Worm (Caenorhabditis elegans) whole organism, L4 larva: ENCODE measurements around the gene F23H12.7.

ENCODE experiments used
- D1046.2 ChIP-seq: fragments of 200-800 bp; sonication (Bioruptor generic); IDR thresholded peaks from 2 replicates; pipeline ENCODE4 v1.3.6; 2022; ENCODE audit warnings: missing genetic modification characterization, missing compliant biosample characterization
- F10B5.3 ChIP-seq: sonication (generic microtip); optimal IDR thresholded peaks from 2 replicates; lab custom pipeline; 2016; ENCODE audit warnings: mild to moderate bottlenecking, missing genetic modification characterization, missing compliant biosample characterization
- F37D6.2 ChIP-seq: sonication (generic microtip); optimal IDR thresholded peaks from 2 replicates; lab custom pipeline; 2016; ENCODE audit warnings: mild to moderate bottlenecking, missing genetic modification characterization, missing compliant biosample characterization
- R02D3.7 ChIP-seq: fragments of 150-350 bp; sonication (generic microtip); optimal IDR thresholded peaks from 3 replicates; lab custom pipeline; 2014; ENCODE audit warnings: missing biosample characterization, missing genetic modification characterization
- T20F7.1 ChIP-seq: fragments of 200-800 bp; sonication (Bioruptor generic); optimal IDR thresholded peaks from 2 replicates; lab custom pipeline; 2018; ENCODE audit warnings: mild to moderate bottlenecking, missing genetic modification characterization, missing compliant biosample characterization
- T26A8.4 ChIP-seq: fragments of 200-800 bp; sonication (Bioruptor generic); IDR thresholded peaks from 2 replicates; pipeline ENCODE4 v1.3.6; 2022; ENCODE audit warnings: missing genetic modification characterization, missing compliant biosample characterization
- Y48G9A.11 ChIP-seq: fragments of 200-800 bp; sonication (Bioruptor generic); IDR thresholded peaks from 2 replicates; pipeline ENCODE4 v1.3.6; 2022; ENCODE audit warnings: missing genetic modification reagents, missing genetic modification characterization, missing compliant biosample characterization
- ceh-20 ChIP-seq: fragments of 200-800 bp; sonication (Bioruptor generic); IDR thresholded peaks from 2 replicates; pipeline ENCODE4 v1.3.6; 2022; ENCODE audit warnings: missing genetic modification reagents, missing genetic modification characterization, missing compliant biosample characterization
- ceh-82 ChIP-seq: sonication (generic microtip); optimal IDR thresholded peaks from 2 replicates; lab custom pipeline; 2017; ENCODE audit warnings: missing biosample characterization, missing genetic modification characterization
- ces-1 ChIP-seq: fragments of 150-350 bp; sonication (generic microtip); optimal IDR thresholded peaks from 4 replicates; lab custom pipeline; 2014; ENCODE audit warnings: missing biosample characterization, missing genetic modification reagents, missing genetic modification characterization
- daf-16 ChIP-seq, 3 experiments: sonication (generic microtip); optimal IDR thresholded peaks; 2 replicates each; lab custom pipeline; 2016 to 2017; ENCODE audit warnings: missing genetic modification characterization in 3 of 3, missing genetic modification reagents in 3 of 3, mild to moderate bottlenecking in 2 of 3, missing compliant biosample characterization in 2 of 3, missing biosample characterization in 1 of 3, moderate library complexity in 1 of 3
- daf-8 ChIP-seq: fragments of 200-800 bp; sonication (Bioruptor generic); IDR thresholded peaks from 2 replicates; pipeline ENCODE4 v1.3.6; 2022; ENCODE audit warnings: missing genetic modification characterization, missing compliant biosample characterization
- dmd-9 ChIP-seq: fragments of 200-800 bp; sonication (Bioruptor generic); IDR thresholded peaks from 2 replicates; pipeline ENCODE4 v1.3.6; 2022; ENCODE audit warnings: missing genetic modification reagents, missing genetic modification characterization, missing compliant biosample characterization
- duxl-1 ChIP-seq: sonication (generic microtip); optimal IDR thresholded peaks from 2 replicates; lab custom pipeline; 2016; ENCODE audit warnings: mild to moderate bottlenecking, missing genetic modification characterization, moderate library complexity, missing compliant biosample characterization; ENCODE audit not compliant: poor library complexity
- dve-1 ChIP-seq: sonication (generic microtip); optimal IDR thresholded peaks from 2 replicates; lab custom pipeline; 2017; ENCODE audit warnings: antibody characterized with exemption, mild to moderate bottlenecking, missing genetic modification characterization, missing compliant biosample characterization; ENCODE audit not compliant: insufficient read depth
- egl-27 ChIP-seq: sonication (generic microtip); optimal IDR thresholded peaks from 3 replicates; lab custom pipeline; 2017; ENCODE audit warnings: missing biosample characterization, missing genetic modification reagents, missing genetic modification characterization
- gei-8 ChIP-seq: fragments of 200-800 bp; sonication (Bioruptor generic); optimal IDR thresholded peaks from 2 replicates; lab custom pipeline; 2018; ENCODE audit warnings: mild to moderate bottlenecking, missing genetic modification characterization, missing compliant biosample characterization
- hif-1 ChIP-seq, 2 experiments: sonication (generic microtip); optimal IDR thresholded peaks; 2 replicates each; lab custom pipeline; 2016 to 2017; ENCODE audit warnings: missing compliant biosample characterization in 2 of 2, missing genetic modification characterization in 2 of 2, missing genetic modification reagents in 2 of 2, missing genotype in 2 of 2, mild to moderate bottlenecking in 1 of 2
- hmg-1.1 ChIP-seq: fragments of 200-800 bp; sonication (Bioruptor generic); IDR thresholded peaks from 2 replicates; pipeline ENCODE4 v1.3.6; 2022; ENCODE audit warnings: missing genetic modification reagents, missing genetic modification characterization, missing compliant biosample characterization
- jun-1 ChIP-seq: fragments of 150-350 bp; optimal IDR thresholded peaks from 2 replicates; lab custom pipeline; 2014; ENCODE audit warnings: missing biosample characterization, missing genetic modification reagents, missing genetic modification characterization
- lin-13 ChIP-seq: fragments of 150-350 bp; optimal IDR thresholded peaks from 2 replicates; lab custom pipeline; 2014; ENCODE audit warnings: missing biosample characterization, missing genetic modification reagents, missing genetic modification characterization
- lin-15B ChIP-seq: fragments of 150-350 bp; sonication (generic microtip); optimal IDR thresholded peaks from 3 replicates; lab custom pipeline; 2014; ENCODE audit warnings: missing biosample characterization, missing genetic modification characterization
- lin-38 ChIP-seq: fragments of 200-800 bp; sonication (Bioruptor generic); IDR thresholded peaks from 2 replicates; pipeline ENCODE4 v1.3.6; 2022; ENCODE audit warnings: missing genetic modification reagents, missing genetic modification characterization, missing compliant biosample characterization
- lsy-2 ChIP-seq, 2 experiments: fragments of 150-350 bp in 1 of 2; sonication (generic microtip) in 1 of 2; optimal IDR thresholded peaks; 2 replicates each; lab custom pipeline; 2014 to 2017; ENCODE audit warnings: missing biosample characterization in 2 of 2, missing genetic modification characterization in 2 of 2
- mdt-29 ChIP-seq: fragments of 200-800 bp; sonication (Bioruptor generic); IDR thresholded peaks from 2 replicates; pipeline ENCODE4 v1.3.6; 2022; ENCODE audit warnings: missing genetic modification reagents, missing genetic modification characterization, missing compliant biosample characterization
- mes-2 ChIP-seq: sonication (generic microtip); optimal IDR thresholded peaks from 2 replicates; lab custom pipeline; 2016; ENCODE audit warnings: missing genotype, mild to moderate bottlenecking, missing genetic modification characterization, missing compliant biosample characterization; ENCODE audit not compliant: poor library complexity, severe bottlenecking
- mxl-2 ChIP-seq: fragments of 200-800 bp; sonication (Bioruptor generic); conservative IDR thresholded peaks from 2 replicates; pipeline ENCODE4 v1.3.6; 2022; ENCODE audit warnings: missing genetic modification reagents, missing genetic modification characterization, missing compliant biosample characterization
- mxl-3 ChIP-seq: fragments of 200-800 bp; sonication (Bioruptor generic); optimal IDR thresholded peaks from 2 replicates; lab custom pipeline; 2018; ENCODE audit warnings: mild to moderate bottlenecking, missing genetic modification characterization, missing compliant biosample characterization
- nhr-10 ChIP-seq: fragments of 150-350 bp; optimal IDR thresholded peaks from 2 replicates; lab custom pipeline; 2014; ENCODE audit warnings: missing biosample characterization, missing genetic modification characterization
- nhr-11 ChIP-seq: fragments of 150-350 bp; optimal IDR thresholded peaks from 2 replicates; lab custom pipeline; 2014; ENCODE audit warnings: missing biosample characterization, missing genetic modification characterization
- nhr-25 ChIP-seq: sonication (generic microtip); optimal IDR thresholded peaks from 2 replicates; lab custom pipeline; 2017; ENCODE audit warnings: missing genetic modification characterization, mild to moderate bottlenecking, missing compliant biosample characterization, antibody characterized with exemption, moderate library complexity, borderline replicate concordance; ENCODE audit not compliant: insufficient read depth
- nhr-41 ChIP-seq: fragments of 200-800 bp; sonication (Bioruptor generic); IDR thresholded peaks from 2 replicates; pipeline ENCODE4 v1.3.6; 2022; ENCODE audit warnings: missing genetic modification reagents, missing genetic modification characterization, missing compliant biosample characterization
- nhr-42 ChIP-seq: fragments of 200-800 bp; sonication (Bioruptor generic); IDR thresholded peaks from 2 replicates; pipeline ENCODE4 v1.3.6; 2022; ENCODE audit warnings: missing genetic modification characterization, missing compliant biosample characterization
- nhr-48 ChIP-seq: sonication (generic microtip); optimal IDR thresholded peaks from 2 replicates; lab custom pipeline; 2016; ENCODE audit warnings: mild to moderate bottlenecking, missing genetic modification characterization, missing compliant biosample characterization
- nhr-77 ChIP-seq: fragments of 150-350 bp; optimal IDR thresholded peaks from 2 replicates; lab custom pipeline; 2014; ENCODE audit warnings: missing biosample characterization, missing genetic modification characterization
- pha-4 ChIP-seq, 2 experiments: fragments of 150-350 bp in 1 of 2; fragments of 200-800 bp in 1 of 2; sonication (Bioruptor generic) in 1 of 2; IDR thresholded peaks in 1 of 2; optimal IDR thresholded peaks in 1 of 2; 2 replicates each; pipeline versions ENCODE4 v1.3.6 to Lab custom; 2014 to 2022; ENCODE audit warnings: missing genetic modification characterization in 2 of 2, missing genetic modification reagents in 2 of 2, missing biosample characterization in 1 of 2, missing compliant biosample characterization in 1 of 2
- rbr-2 ChIP-seq: sonication (generic microtip); optimal IDR thresholded peaks from 2 replicates; lab custom pipeline; 2016; ENCODE audit warnings: missing genotype, missing genetic modification characterization, missing compliant biosample characterization
- saeg-2 ChIP-seq: fragments of 200-800 bp; sonication (Bioruptor generic); IDR thresholded peaks from 2 replicates; pipeline ENCODE4 v1.3.6; 2022; ENCODE audit warnings: missing genetic modification reagents, missing genetic modification characterization, missing compliant biosample characterization
- snpc-1.2 ChIP-seq: fragments of 200-800 bp; sonication (Bioruptor generic); IDR thresholded peaks from 2 replicates; pipeline ENCODE4 v1.3.6; 2022; ENCODE audit warnings: missing genetic modification reagents, missing genetic modification characterization, missing compliant biosample characterization
- snpc-4 ChIP-seq: fragments of 150-350 bp; optimal IDR thresholded peaks from 2 replicates; lab custom pipeline; 2014; ENCODE audit warnings: missing biosample characterization, missing genetic modification characterization
- spr-1 ChIP-seq: sonication (generic microtip); optimal IDR thresholded peaks from 2 replicates; lab custom pipeline; 2016; ENCODE audit warnings: mild to moderate bottlenecking, missing genetic modification characterization, missing compliant biosample characterization
- tra-1 ChIP-seq: fragments of 200-800 bp; sonication (Bioruptor generic); IDR thresholded peaks from 2 replicates; pipeline ENCODE4 v1.3.6; 2022; ENCODE audit warnings: missing genetic modification reagents, missing genetic modification characterization, missing compliant biosample characterization
- unc-62 ChIP-seq, 3 experiments: fragments of 150-350 bp in 1 of 3; sonication (generic microtip); optimal IDR thresholded peaks in 2 of 3; peaks in 1 of 3; 1 replicate in 1 of 3; 2 replicates in 2 of 3; lab custom pipeline; 2014 to 2017; ENCODE audit warnings: missing biosample characterization in 3 of 3, missing genetic modification characterization in 3 of 3, missing genetic modification reagents in 3 of 3, missing genotype in 1 of 3
- vab-7 ChIP-seq: fragments of 200-800 bp; sonication (Bioruptor generic); IDR thresholded peaks from 2 replicates; pipeline ENCODE4 v1.3.6; 2022; ENCODE audit warnings: missing genetic modification reagents, missing genetic modification characterization, missing compliant biosample characterization
- zip-2 ChIP-seq: fragments of 150-350 bp; optimal IDR thresholded peaks from 2 replicates; lab custom pipeline; 2014; ENCODE audit warnings: missing biosample characterization, missing genetic modification characterization

F23H12.7 gene

DNA sequence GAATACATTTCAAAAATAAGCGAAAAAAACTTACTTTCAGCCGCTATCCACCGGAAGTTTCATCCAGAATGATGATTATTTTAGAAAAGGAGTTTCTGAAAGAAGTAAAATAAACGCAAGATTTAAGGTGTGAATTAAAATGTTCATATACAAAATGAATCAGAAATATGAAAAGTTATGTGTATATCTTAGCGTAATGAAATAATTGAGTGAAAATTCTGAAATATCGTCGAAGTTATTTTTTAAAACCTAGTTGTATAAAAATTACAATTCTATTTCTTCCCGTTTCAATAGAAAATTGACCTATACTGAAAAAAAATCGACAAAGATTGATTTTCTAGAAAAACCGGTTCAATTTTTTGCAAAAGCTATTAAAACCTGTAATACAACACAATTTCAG is 33.6 kb upstream of the F23H12.7 start, which contains the start of gene twk-13:
Gene twk-13, minus strand, starts transcription at position 101 of the 400 bp plus-strand sequence.
- no peak for TF ChIP-seq nhr-41 (GFP tag; lab: Robert Waterston, UW)
- TF ChIP-seq jun-1, result no peak

DNA sequence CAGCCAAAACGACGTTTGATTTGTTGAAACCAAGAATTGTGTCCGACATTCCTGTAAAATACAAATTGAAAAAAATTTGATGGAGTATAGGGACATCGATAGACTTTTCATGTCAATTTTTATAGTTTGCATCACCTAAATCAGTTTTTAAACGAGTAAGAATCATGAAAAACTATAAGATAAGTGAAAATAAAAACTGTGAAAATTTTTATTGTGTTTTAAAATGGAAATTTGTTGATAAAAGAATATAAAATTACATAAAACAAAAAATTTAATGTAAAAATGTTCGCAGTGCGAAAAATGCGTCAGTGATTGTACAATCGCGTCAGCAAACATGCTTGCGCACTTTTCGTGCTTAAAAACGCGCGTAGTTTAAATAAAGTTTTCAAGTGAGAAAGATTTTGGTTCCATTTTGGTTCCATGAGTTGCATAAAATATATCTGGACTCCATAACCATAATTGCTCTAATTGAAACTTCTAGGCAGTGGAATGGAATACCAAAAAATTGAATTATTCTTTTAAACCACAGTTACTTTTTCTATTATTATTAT is 28.0 kb upstream of the F23H12.7 start, which contains the start of gene tomm-20:
Gene tomm-20, minus strand, starts transcription at position 51 of the 551 bp plus-strand sequence.
- peak; percentile 94 for TF ChIP-seq dve-1 (tag; lab: Kevin White, UChicago)
- no peak for TF ChIP-seq egl-27 (tag; lab: Kevin White, UChicago)
- no peak for TF ChIP-seq dmd-9 (GFP tag; lab: Robert Waterston, UW)
- TF ChIP-seq lsy-2 (tag; optimal IDR thresholded peaks at IDR 0.05; lab: Kevin White, UChicago), result peak; percentile 71 to 96
- peak; percentile 89 for TF ChIP-seq tra-1 (GFP tag; lab: Robert Waterston, UW)
- 0 out of 2 replicates have a peak, but pooled peaks have one; percentile 24 for TF ChIP-seq vab-7
- TF ChIP-seq pha-4 (GFP tag; IDR thresholded peaks at IDR 0.05; lab: Robert Waterston, UW), result peak; percentile 77; the same call in 1 of the 2 replicates
- no peak for TF ChIP-seq pha-4 (tag; optimal IDR thresholded peaks at IDR 0.05; lab: Kevin White, UChicago)
- peak; percentile 92 for TF ChIP-seq T20F7.1 (GFP tag; lab: Kevin White, UChicago)
- TF ChIP-seq zip-2, result peak; percentile 37
- TF ChIP-seq snpc-4 (tag; lab: Kevin White, UChicago), result peak; percentile 29
- TF ChIP-seq snpc-1.2 (GFP tag; lab: Robert Waterston, UW), result 0 out of 2 replicates have a peak, but pooled peaks have one; percentile 62
- TF ChIP-seq R02D3.7 (tag; lab: Kevin White, UChicago), result no peak
- no peak for TF ChIP-seq daf-8 (GFP tag; lab: Robert Waterston, UW)
- TF ChIP-seq rbr-2 (tag; lab: Kevin White, UChicago), result peak; percentile 94
- TF ChIP-seq Y48G9A.11 (GFP tag; lab: Robert Waterston, UW), result peak; percentile 90
- TF ChIP-seq duxl-1 (tag; lab: Kevin White, UChicago), result peak; percentile 84
- no peak for TF ChIP-seq ceh-82 (tag; lab: Kevin White, UChicago)
- peak; percentile 95 for TF ChIP-seq mes-2 (tag; lab: Kevin White, UChicago)
- 0 out of 2 replicates have a peak, but pooled peaks have one; percentile 14 for TF ChIP-seq mdt-29 (GFP tag; lab: Robert Waterston, UW)
- peak; percentile 80 for TF ChIP-seq nhr-48 (tag; lab: Kevin White, UChicago)
- peak in 1 of 2 experiments; percentile 94 for TF ChIP-seq unc-62 (GFP tag; optimal IDR thresholded peaks at IDR 0.05 in 1 of 2; lab: Kevin White, UChicago)
- no peak for TF ChIP-seq unc-62 (tag; optimal IDR thresholded peaks at IDR 0.05; lab: Kevin White, UChicago)
- TF ChIP-seq jun-1, result peak; percentile 76
- TF ChIP-seq lin-13, result peak; percentile 71
- TF ChIP-seq mxl-2 (GFP tag; lab: Robert Waterston, UW), result no peak
- TF ChIP-seq nhr-11, result peak; percentile 81
- TF ChIP-seq hmg-1.1 (GFP tag; lab: Robert Waterston, UW), result peak; percentile 85
- TF ChIP-seq lin-38, result peak; percentile 91
- no peak for TF ChIP-seq gei-8 (GFP tag; lab: Kevin White, UChicago)
- peak; percentile 79 for TF ChIP-seq F37D6.2 (tag; lab: Kevin White, UChicago)
- peak; percentile 91 for TF ChIP-seq nhr-77 (tag; lab: Kevin White, UChicago)
- TF ChIP-seq mxl-3, result no peak
- peak; percentile 79; the same call in 1 of the 2 replicates for TF ChIP-seq nhr-42 (GFP tag; lab: Robert Waterston, UW)
- TF ChIP-seq saeg-2 (GFP tag; lab: Robert Waterston, UW), result 0 out of 2 replicates have a peak, but pooled peaks have one; percentile 60
- TF ChIP-seq nhr-10 (tag; lab: Kevin White, UChicago), result no peak
- TF ChIP-seq nhr-25 (tag; lab: Kevin White, UChicago), result peak; percentile 82
- TF ChIP-seq spr-1 (tag; lab: Kevin White, UChicago), result peak; percentile 83
- TF ChIP-seq hif-1 (tag; optimal IDR thresholded peaks at IDR 0.05; lab: Kevin White, UChicago), result peak; percentile 51 to 63
- no peak for TF ChIP-seq D1046.2 (GFP tag; lab: Robert Waterston, UW)
- TF ChIP-seq F10B5.3 (tag; lab: Kevin White, UChicago), result peak; percentile 72
- TF ChIP-seq T26A8.4 (GFP tag; lab: Robert Waterston, UW), result no peak; the same call in none of the 2 replicates
- TF ChIP-seq ces-1 (GFP tag; lab: Kevin White, UChicago), result no peak
- TF ChIP-seq daf-16 (GFP tag; optimal IDR thresholded peaks at IDR 0.05; lab: Kevin White, UChicago), result peak; percentile 46 to 79
- no peak for TF ChIP-seq daf-16 (tag; optimal IDR thresholded peaks at IDR 0.05; lab: Kevin White, UChicago)
- peak; percentile 86 for TF ChIP-seq ceh-20
- peak; percentile 50 for TF ChIP-seq lin-15B (tag; lab: Kevin White, UChicago)
